Comparison of ENCODE assay signal across 5 worm cellular contexts in genomic region chrII:5649236-5650004, ce11.
TF ChIP-seq lines count a peak whose summit lies in the region.

sam-4 (minus strand) TSS chrII:5649286.
F59E12.17 (minus strand) TSS chrII:5649470.
zyg-1 (plus strand) TSS chrII:5649748.

TF ChIP-seq in whole organism, L1 larva, 84 proteins besides CTCF, POLR2A, EP300 and RAD21 (continued from another document):
- TF ChIP-seq skn-1 (tag; optimal IDR thresholded peaks at IDR 0.05; lab: Kevin White, UChicago) (peak; percentile 81), nhr-20 (tag; optimal IDR thresholded peaks at IDR 0.05; lab: Kevin White, UChicago) (peak; percentile 61), lin-15B (tag; optimal IDR thresholded peaks at IDR 0.05; lab: Kevin White, UChicago) (peak; percentile 86), fkh-8 (tag; optimal IDR thresholded peaks at IDR 0.05; lab: Kevin White, UChicago) (peak; percentile 60), nhr-85 (tag; lab: Kevin White, UChicago) (peak; percentile 74), snu-23 (GFP tag; optimal IDR thresholded peaks at IDR 0.05; lab: Kevin White, UChicago) (peak; percentile 68), mdl-1 (tag; optimal IDR thresholded peaks at IDR 0.05; lab: Kevin White, UChicago) (peak in 1 of 2 experiments; percentile 35), ceh-8 (GFP tag; optimal IDR thresholded peaks at IDR 0.05; lab: Kevin White, UChicago) (no peak), snpc-4 (tag; optimal IDR thresholded peaks at IDR 0.05; lab: Kevin White, UChicago) (peak; percentile 53), nhr-90 (tag; optimal IDR thresholded peaks at IDR 0.05; lab: Kevin White, UChicago; ENCODE audit: poor library complexity) (peak; percentile 18), lin-35 (GFP tag; optimal IDR thresholded peaks at IDR 0.05; lab: Kevin White, UChicago) (peak; percentile 80 to 90), nhr-47 (tag; optimal IDR thresholded peaks at IDR 0.05; lab: Kevin White, UChicago) (peak; percentile 50), irx-1 (tag; optimal IDR thresholded peaks at IDR 0.05; lab: Kevin White, UChicago) (no peak), fkh-10 (GFP tag; optimal IDR thresholded peaks at IDR 0.05; lab: Kevin White, UChicago) (no peak)
TF ChIP-seq in whole organism, L1 larva: peak in this region for 30.

TF ChIP-seq in whole organism, L2 larva, 48 proteins besides CTCF, POLR2A, EP300 and RAD21 (continued from another document):
- TF ChIP-seq sma-3 (GFP tag; optimal IDR thresholded peaks at IDR 0.05; lab: Kevin White, UChicago) (peak; percentile 42), Y55F3AM.14 (GFP tag; optimal IDR thresholded peaks at IDR 0.05; lab: Kevin White, UChicago) (no peak), ztf-11 (tag; optimal IDR thresholded peaks at IDR 0.05; lab: Kevin White, UChicago) (no peak), mab-5 (tag; optimal IDR thresholded peaks at IDR 0.05; lab: Kevin White, UChicago) (no peak), nhr-12 (tag; optimal IDR thresholded peaks at IDR 0.05; lab: Kevin White, UChicago) (no peak), nhr-10 (tag; optimal IDR thresholded peaks at IDR 0.05; lab: Kevin White, UChicago) (no peak), C34F6.9 (tag; optimal IDR thresholded peaks at IDR 0.05; lab: Kevin White, UChicago) (peak; percentile 84), ceh-16 (tag; optimal IDR thresholded peaks at IDR 0.05; lab: Kevin White, UChicago) (no peak), unc-62 (GFP tag; optimal IDR thresholded peaks at IDR 0.05; lab: Kevin White, UChicago) (no peak), zag-1 (tag; optimal IDR thresholded peaks at IDR 0.05; lab: Kevin White, UChicago) (no peak), nhr-6 (tag; optimal IDR thresholded peaks at IDR 0.05; lab: Kevin White, UChicago) (no peak), egl-27 (tag; optimal IDR thresholded peaks at IDR 0.05; lab: Kevin White, UChicago) (no peak), mdl-1 (tag; optimal IDR thresholded peaks at IDR 0.05; lab: Kevin White, UChicago) (no peak), lin-13 (GFP tag; optimal IDR thresholded peaks at IDR 0.05; lab: Kevin White, UChicago) (no peak), lin-11 (tag; optimal IDR thresholded peaks at IDR 0.05; lab: Kevin White, UChicago) (no peak), elt-3 (tag; optimal IDR thresholded peaks at IDR 0.05; lab: Kevin White, UChicago) (no peak), elt-1 (tag; optimal IDR thresholded peaks at IDR 0.05; lab: Kevin White, UChicago) (no peak)

TF ChIP-seq in whole organism, L4 larva, 104 proteins besides CTCF, POLR2A, EP300 and RAD21 (continued from another document and continues in another):
- TF ChIP-seq ces-1 (GFP tag; optimal IDR thresholded peaks at IDR 0.05; lab: Kevin White, UChicago), result no peak
- TF ChIP-seq ceh-32 (tag; optimal IDR thresholded peaks at IDR 0.05; lab: Kevin White, UChicago; ENCODE audit: poor library complexity), result no peak
- TF ChIP-seq fos-1 (tag; optimal IDR thresholded peaks at IDR 0.05; lab: Kevin White, UChicago), result no peak
- no peak for TF ChIP-seq ceh-28 (tag; optimal IDR thresholded peaks at IDR 0.05; lab: Kevin White, UChicago)
- no peak for TF ChIP-seq F26F4.8 (GFP tag; conservative IDR thresholded peaks at IDR 0.05; lab: Robert Waterston, UW)
- peak in 1 of 2 experiments; percentile 52 for TF ChIP-seq unc-62 (GFP tag; optimal IDR thresholded peaks at IDR 0.05 in 1 of 2; lab: Kevin White, UChicago)
- no peak for TF ChIP-seq unc-62 (tag; optimal IDR thresholded peaks at IDR 0.05; lab: Kevin White, UChicago)
- TF ChIP-seq dmd-9 (GFP tag; IDR thresholded peaks at IDR 0.05; lab: Robert Waterston, UW), result no peak
- no peak for TF ChIP-seq nhr-48 (tag; optimal IDR thresholded peaks at IDR 0.05; lab: Kevin White, UChicago)
- peak; percentile 75; the same call in 1 of the 2 replicates for TF ChIP-seq ceh-44 (GFP tag; IDR thresholded peaks at IDR 0.05; lab: Robert Waterston, UW)
- TF ChIP-seq spr-3 (GFP tag; optimal IDR thresholded peaks at IDR 0.05; lab: Kevin White, UChicago), result no peak
- TF ChIP-seq F49E8.2 (tag; optimal IDR thresholded peaks at IDR 0.05; lab: Kevin White, UChicago; ENCODE audit: borderline replicate concordance), result no peak
- TF ChIP-seq mxl-3 (GFP tag; optimal IDR thresholded peaks at IDR 0.05; lab: Kevin White, UChicago), result no peak
- TF ChIP-seq mdl-1 (tag; optimal IDR thresholded peaks at IDR 0.05; lab: Kevin White, UChicago), result peak in 1 of 2 experiments; percentile 9
- TF ChIP-seq spr-1 (tag; optimal IDR thresholded peaks at IDR 0.05; lab: Kevin White, UChicago), result no peak
- no peak for TF ChIP-seq zag-1 (tag; optimal IDR thresholded peaks at IDR 0.05; lab: Kevin White, UChicago)
- TF ChIP-seq daf-19 (GFP tag; conservative IDR thresholded peaks at IDR 0.05; lab: Robert Waterston, UW), result no peak
- TF ChIP-seq daf-8 (GFP tag; IDR thresholded peaks at IDR 0.05; lab: Robert Waterston, UW), result no peak
- TF ChIP-seq ceh-62 (tag; optimal IDR thresholded peaks at IDR 0.05; lab: Kevin White, UChicago), result no peak
- no peak for TF ChIP-seq F10B5.3 (tag; optimal IDR thresholded peaks at IDR 0.05; lab: Kevin White, UChicago)
- TF ChIP-seq nhr-25 (tag; optimal IDR thresholded peaks at IDR 0.05; lab: Kevin White, UChicago; ENCODE audit: borderline replicate concordance, insufficient read depth), result no peak
- no peak for TF ChIP-seq unc-39 (tag; optimal IDR thresholded peaks at IDR 0.05; lab: Kevin White, UChicago)
- no peak for TF ChIP-seq mdt-29 (GFP tag; IDR thresholded peaks at IDR 0.05; lab: Robert Waterston, UW)
- TF ChIP-seq nhr-77 (tag; optimal IDR thresholded peaks at IDR 0.05; lab: Kevin White, UChicago), result peak; percentile 29
- no peak for TF ChIP-seq madf-9 (GFP tag; conservative IDR thresholded peaks at IDR 0.05; lab: Robert Waterston, UW)
- no peak for TF ChIP-seq daf-12 (tag; optimal IDR thresholded peaks at IDR 0.05; lab: Kevin White, UChicago)
- TF ChIP-seq lim-7 (GFP tag; IDR thresholded peaks at IDR 0.05; lab: Robert Waterston, UW), result no peak
- TF ChIP-seq ztf-11 (tag; optimal IDR thresholded peaks at IDR 0.05; lab: Kevin White, UChicago), result no peak
- TF ChIP-seq duxl-1 (tag; optimal IDR thresholded peaks at IDR 0.05; lab: Kevin White, UChicago; ENCODE audit: poor library complexity), result no peak
- no peak for TF ChIP-seq zip-2 (tag; optimal IDR thresholded peaks at IDR 0.05; lab: Kevin White, UChicago)
- TF ChIP-seq lin-39 (tag; optimal IDR thresholded peaks at IDR 0.05; lab: Kevin White, UChicago), result no peak
- no peak for TF ChIP-seq php-3 (GFP tag; IDR thresholded peaks at IDR 0.05; lab: Robert Waterston, UW)
- peak; percentile 74 for TF ChIP-seq dpl-1 (GFP tag; optimal IDR thresholded peaks at IDR 0.05; lab: Kevin White, UChicago)
- no peak for TF ChIP-seq snpc-4 (tag; optimal IDR thresholded peaks at IDR 0.05; lab: Kevin White, UChicago)
- TF ChIP-seq arid-1 (GFP tag; conservative IDR thresholded peaks at IDR 0.05; lab: Robert Waterston, UW), result 0 out of 2 replicates have a peak, but pooled peaks have one; percentile 17

TF ChIP-seq in whole organism, late embryonic, 69 proteins besides CTCF, POLR2A, EP300 and RAD21 (continued from another document):
- TF ChIP-seq che-1 (tag; optimal IDR thresholded peaks at IDR 0.05; lab: Kevin White, UChicago) (no peak), npax-4 (tag; optimal IDR thresholded peaks at IDR 0.05; lab: Kevin White, UChicago) (no peak), elt-4 (tag; optimal IDR thresholded peaks at IDR 0.05; lab: Kevin White, UChicago) (no peak), sdc-2 (tag; optimal IDR thresholded peaks at IDR 0.05; lab: Kevin White, UChicago) (no peak), fax-1 (tag; optimal IDR thresholded peaks at IDR 0.05; lab: Kevin White, UChicago) (no peak), hlh-6 (tag; optimal IDR thresholded peaks at IDR 0.05; lab: Kevin White, UChicago) (no peak), pag-3 (tag; optimal IDR thresholded peaks at IDR 0.05; lab: Kevin White, UChicago; ENCODE audit: borderline replicate concordance) (no peak), elt-2 (tag; optimal IDR thresholded peaks at IDR 0.05; lab: Kevin White, UChicago) (no peak), ceh-6 (GFP tag; optimal IDR thresholded peaks at IDR 0.05; lab: Kevin White, UChicago) (no peak), ceh-9 (tag; optimal IDR thresholded peaks at IDR 0.05; lab: Kevin White, UChicago) (no peak), hlh-15 (tag; optimal IDR thresholded peaks at IDR 0.05; lab: Kevin White, UChicago) (no peak), C38D4.7 (GFP tag; optimal IDR thresholded peaks at IDR 0.05; lab: Kevin White, UChicago) (no peak), ceh-2 (tag; optimal IDR thresholded peaks at IDR 0.05; lab: Kevin White, UChicago) (peak; percentile 78), ceh-14 (tag; optimal IDR thresholded peaks at IDR 0.05; lab: Kevin White, UChicago) (peak; percentile 29), hlh-8 (tag; optimal IDR thresholded peaks at IDR 0.05; lab: Kevin White, UChicago) (no peak), hlh-13 (GFP tag; optimal IDR thresholded peaks at IDR 0.05; lab: Kevin White, UChicago) (no peak), nfya-1 (tag; optimal IDR thresholded peaks at IDR 0.05; lab: Kevin White, UChicago) (peak; percentile 54), ceh-31 (tag; optimal IDR thresholded peaks at IDR 0.05; lab: Kevin White, UChicago) (peak; percentile 90), ahr-1 (tag; optimal IDR thresholded peaks at IDR 0.05; lab: Kevin White, UChicago) (no peak), hlh-30 (tag; optimal IDR thresholded peaks at IDR 0.05; lab: Kevin White, UChicago; ENCODE audit: insufficient read depth) (no peak), eyg-1 (tag; optimal IDR thresholded peaks at IDR 0.05; lab: Kevin White, UChicago) (no peak), ref-2 (tag; optimal IDR thresholded peaks at IDR 0.05; lab: Kevin White, UChicago) (peak; percentile 38), unc-55 (GFP tag; optimal IDR thresholded peaks at IDR 0.05; lab: Kevin White, UChicago) (no peak), sox-2 (GFP tag; IDR thresholded peaks at IDR 0.05; lab: Robert Waterston, UW) (no peak), pax-1 (tag; optimal IDR thresholded peaks at IDR 0.05; lab: Kevin White, UChicago) (no peak), unc-42 (tag; optimal IDR thresholded peaks at IDR 0.05; lab: Kevin White, UChicago) (no peak), K02D7.2 (tag; optimal IDR thresholded peaks at IDR 0.05; lab: Kevin White, UChicago) (no peak), syd-9 (tag; optimal IDR thresholded peaks at IDR 0.05; lab: Kevin White, UChicago) (no peak), ttx-3 (tag; optimal IDR thresholded peaks at IDR 0.05; lab: Kevin White, UChicago) (no peak)
TF ChIP-seq in whole organism, late embryonic: peak in this region for 13.

TF ChIP-seq in whole organism, young adult, 124 proteins besides CTCF, POLR2A, EP300 and RAD21 (continued from another document and continues in another):
- TF ChIP-seq bed-2 (GFP tag; IDR thresholded peaks at IDR 0.05; lab: Robert Waterston, UW) (no peak), Y79H2A.3 (GFP tag; conservative IDR thresholded peaks at IDR 0.05; lab: Robert Waterston, UW) (no peak), mxl-1 (tag; optimal IDR thresholded peaks at IDR 0.05; lab: Kevin White, UChicago) (no peak), cebp-2 (GFP tag; IDR thresholded peaks at IDR 0.05; lab: Robert Waterston, UW) (no peak), B0336.3 (GFP tag; IDR thresholded peaks at IDR 0.05; lab: Robert Waterston, UW) (no peak), Y67H2A.10 (GFP tag; conservative IDR thresholded peaks at IDR 0.05; lab: Robert Waterston, UW) (no peak), snpc-1.3 (tag; optimal IDR thresholded peaks at IDR 0.05; lab: Kevin White, UChicago; ENCODE audit: insufficient read depth) (no peak), F10E7.11 (tag; optimal IDR thresholded peaks at IDR 0.05; lab: Kevin White, UChicago) (no peak), sptf-2 (GFP tag; optimal IDR thresholded peaks at IDR 0.05; lab: Kevin White, UChicago) (no peak), aptf-2 (GFP tag; conservative IDR thresholded peaks at IDR 0.05; lab: Robert Waterston, UW) (peak; percentile 52; the same call in 1 of the 2 replicates), pha-4 (tag; optimal IDR thresholded peaks at IDR 0.05; lab: Kevin White, UChicago) (no peak), let-526 (GFP tag; IDR thresholded peaks at IDR 0.05; lab: Robert Waterston, UW) (0 out of 2 replicates have a peak, but pooled peaks have one; percentile 35), xnd-1 (tag; optimal IDR thresholded peaks at IDR 0.05; lab: Kevin White, UChicago) (peak; percentile 1), attf-6 (GFP tag; IDR thresholded peaks at IDR 0.05; lab: Robert Waterston, UW) (no peak), mcd-1 (GFP tag; IDR thresholded peaks at IDR 0.05; lab: Robert Waterston, UW) (peak; percentile 85), mel-28 (tag; optimal IDR thresholded peaks at IDR 0.05; lab: Kevin White, UChicago; ENCODE audit: borderline replicate concordance) (no peak), fkh-3 (tag; optimal IDR thresholded peaks at IDR 0.05; lab: Kevin White, UChicago) (no peak), ztf-25 (GFP tag; IDR thresholded peaks at IDR 0.05; lab: Robert Waterston, UW) (0 out of 2 replicates have a peak, but pooled peaks have one; percentile 60), F23B12.7 (tag; optimal IDR thresholded peaks at IDR 0.05; lab: Kevin White, UChicago; ENCODE audit: insufficient read depth) (peak; percentile 83), hmg-1.2 (GFP tag; IDR thresholded peaks at IDR 0.05; lab: Robert Waterston, UW) (peak; percentile 82), hsf-1 (GFP tag; IDR thresholded peaks at IDR 0.05; lab: Robert Waterston, UW) (no peak), ceh-40 (GFP tag; IDR thresholded peaks at IDR 0.05; lab: Robert Waterston, UW) (no peak), sea-2 (GFP tag; IDR thresholded peaks at IDR 0.05; lab: Robert Waterston, UW) (no peak), snpc-1.1 (tag; optimal IDR thresholded peaks at IDR 0.05; lab: Kevin White, UChicago; ENCODE audit: insufficient read depth) (no peak), rpc-1 (optimal IDR thresholded peaks at IDR 0.05; lab: Kevin White, UChicago) (no peak), rpc-1 (tag; optimal IDR thresholded peaks at IDR 0.05; lab: Kevin White, UChicago) (no peak), lin-26 (GFP tag; IDR thresholded peaks at IDR 0.05; lab: Robert Waterston, UW) (no peak), ekl-4 (GFP tag; IDR thresholded peaks at IDR 0.05; lab: Robert Waterston, UW) (no peak), cebp-1 (GFP tag; IDR thresholded peaks at IDR 0.05; lab: Robert Waterston, UW) (peak; percentile 41; the same call in 1 of the 2 replicates), cebp-1 (tag; optimal IDR thresholded peaks at IDR 0.05; lab: Kevin White, UChicago) (peak; percentile 50), akir-1 (GFP tag; optimal IDR thresholded peaks at IDR 0.05; lab: Kevin White, UChicago) (no peak), ztf-3 (GFP tag; optimal IDR thresholded peaks at IDR 0.05; lab: Kevin White, UChicago) (no peak), dpl-1 (GFP tag; optimal IDR thresholded peaks at IDR 0.05; lab: Kevin White, UChicago) (peak; percentile 42), nhr-80 (tag; optimal IDR thresholded peaks at IDR 0.05; lab: Kevin White, UChicago) (peak; percentile 4), nfya-1 (tag; optimal IDR thresholded peaks at IDR 0.05; lab: Kevin White, UChicago; ENCODE audit: borderline replicate concordance, insufficient read depth) (no peak), madf-6 (GFP tag; IDR thresholded peaks at IDR 0.05; lab: Robert Waterston, UW) (peak; percentile 71), Y53F4B.3 (GFP tag; IDR thresholded peaks at IDR 0.05; lab: Robert Waterston, UW) (no peak), madf-10 (tag; optimal IDR thresholded peaks at IDR 0.05; lab: Kevin White, UChicago) (no peak), mes-4 (tag; optimal IDR thresholded peaks at IDR 0.05; lab: Kevin White, UChicago) (no peak), F57A8.1 (GFP tag; optimal IDR thresholded peaks at IDR 0.05; lab: Kevin White, UChicago) (no peak), madf-3 (GFP tag; IDR thresholded peaks at IDR 0.05; lab: Robert Waterston, UW) (peak; percentile 67; the same call in 1 of the 2 replicates), tbp1 (GFP tag; optimal IDR thresholded peaks at IDR 0.05; lab: Kevin White, UChicago) (peak; percentile 48), T07F8.4 (tag; optimal IDR thresholded peaks at IDR 0.05; lab: Kevin White, UChicago) (no peak), lir-1 (GFP tag; conservative IDR thresholded peaks at IDR 0.05; lab: Robert Waterston, UW) (0 out of 2 replicates have a peak, but pooled peaks have one; percentile 8), C06A6.2 (GFP tag; conservative IDR thresholded peaks at IDR 0.05; lab: Robert Waterston, UW) (no peak), F49E8.2 (tag; optimal IDR thresholded peaks at IDR 0.05; lab: Kevin White, UChicago; ENCODE audit: insufficient read depth) (peak; percentile 80), lsy-27 (tag; optimal IDR thresholded peaks at IDR 0.05; lab: Kevin White, UChicago; ENCODE audit: borderline replicate concordance, insufficient read depth) (no peak), F39B2.1 (GFP tag; IDR thresholded peaks at IDR 0.05; lab: Robert Waterston, UW) (no peak), nfyb-1 (GFP tag; IDR thresholded peaks at IDR 0.05; lab: Robert Waterston, UW) (peak; percentile 38; the same call in 1 of the 2 replicates)
